Worm (Caenorhabditis elegans) whole organism, L2 larva: Measurements from ENCODE around the gene T28C12.15.

Experiments
- Y55F3AM.14 ChIP-seq: fragments of 200-800 bp; sonication (Bioruptor generic); optimal IDR thresholded peaks from 2 replicates; lab custom pipeline; 2018; ENCODE audit warnings: mild to moderate bottlenecking, missing genetic modification characterization, missing compliant biosample characterization
- ZK546.5 ChIP-seq: sonication (generic microtip); optimal IDR thresholded peaks from 2 replicates; lab custom pipeline; 2017; ENCODE audit warnings: missing biosample characterization, missing genetic modification characterization
- unc-39 ChIP-seq: fragments of 150-350 bp; optimal IDR thresholded peaks from 2 replicates; lab custom pipeline; 2014; ENCODE audit warnings: missing biosample characterization, missing genetic modification characterization
- unc-55 ChIP-seq: fragments of 150-350 bp; sonication (generic microtip); optimal IDR thresholded peaks from 3 replicates; lab custom pipeline; 2014; ENCODE audit warnings: missing biosample characterization, missing genetic modification reagents, missing genetic modification characterization
- ztf-11 ChIP-seq: sonication (generic microtip); optimal IDR thresholded peaks from 2 replicates; lab custom pipeline; 2017; ENCODE audit warnings: missing biosample characterization, missing genetic modification characterization

- TF ChIP-seq ZK546.5 (tag; lab: Kevin White, UChicago): no peak
- no peak for TF ChIP-seq unc-55 (GFP tag; lab: Kevin White, UChicago)
- TF ChIP-seq Y55F3AM.14 (GFP tag; lab: Kevin White, UChicago): no peak
- TF ChIP-seq ztf-11 (tag; lab: Kevin White, UChicago): no peak
- TF ChIP-seq unc-39 (tag; lab: Kevin White, UChicago): no peak
Observed at ce11 chrV:6311936-6312335, 9.6 kb downstream of the T28C12.15 start.
